Worm (Caenorhabditis elegans) whole organism, midembryonic: ENCODE data around the gene F13B6.2.

ENCODE experiments used
- T22C8.4 ChIP-seq: fragments of 200-800 bp; sonication (Bioruptor generic); IDR thresholded peaks from 2 replicates; pipeline ENCODE4 v1.3.6; 2022; ENCODE audit warnings: missing genetic modification characterization, missing compliant biosample characterization
- cog-1 ChIP-seq: sonication (generic microtip); optimal IDR thresholded peaks from 2 replicates; lab custom pipeline; 2016; ENCODE audit warnings: missing genetic modification characterization, missing compliant biosample characterization
- flt-1 ChIP-seq: fragments of 200-800 bp; sonication (Bioruptor generic); IDR thresholded peaks from 2 replicates; pipeline ENCODE4 v1.3.6; 2022; ENCODE audit warnings: missing genetic modification characterization, missing compliant biosample characterization
- ref-1 ChIP-seq: fragments of 200-800 bp; sonication (Bioruptor generic); conservative IDR thresholded peaks from 2 replicates; pipeline ENCODE4 v1.3.6; 2022; ENCODE audit warnings: missing genetic modification reagents, missing genetic modification characterization, missing compliant biosample characterization
- ztf-29 ChIP-seq: fragments of 200-800 bp; sonication (Bioruptor generic); IDR thresholded peaks from 2 replicates; pipeline ENCODE4 v1.3.6; 2022; ENCODE audit warnings: missing genetic modification reagents, missing genetic modification characterization, missing compliant biosample characterization

ce11 chrIV:7418818-7419217 lies 41.3 kb downstream of the F13B6.2 start, which contains the start of gene B0496.6:
- TF ChIP-seq flt-1 (GFP tag; lab: Robert Waterston, UW) (no peak), T22C8.4 (no peak), cog-1 (tag; lab: Kevin White, UChicago) (no peak), ref-1 (GFP tag; lab: Robert Waterston, UW) (no peak), ztf-29 (GFP tag; lab: Robert Waterston, UW) (no peak)
